Worm (Caenorhabditis elegans) whole organism, L1 larva: Measurements from ENCODE around the gene Y37E11AR.7.

ENCODE experiments used
- C04F5.9 ChIP-seq: sonication (generic microtip); optimal IDR thresholded peaks from 2 replicates; lab custom pipeline; 2016; ENCODE audit warnings: missing genetic modification characterization, missing compliant biosample characterization
- C16A3.4 ChIP-seq: fragments of 150-350 bp; optimal IDR thresholded peaks from 2 replicates; lab custom pipeline; 2014; ENCODE audit warnings: missing biosample characterization, missing genetic modification characterization
- F16B12.6 ChIP-seq: fragments of 150-350 bp; optimal IDR thresholded peaks from 2 replicates; lab custom pipeline; 2014; ENCODE audit warnings: missing biosample characterization, missing genetic modification characterization
- aha-1 ChIP-seq: fragments of 150-350 bp; optimal IDR thresholded peaks from 2 replicates; lab custom pipeline; 2014; ENCODE audit warnings: missing biosample characterization, missing genetic modification characterization
- alr-1 ChIP-seq: fragments of 200-800 bp; sonication (Bioruptor generic); optimal IDR thresholded peaks from 2 replicates; lab custom pipeline; 2018; ENCODE audit warnings: borderline replicate concordance, mild to moderate bottlenecking, missing genetic modification characterization, missing compliant biosample characterization
- ama-1 ChIP-seq: fragments of 150-350 bp; optimal IDR thresholded peaks from 2 replicates; lab custom pipeline; 2014
- blmp-1 ChIP-seq: fragments of 150-350 bp; optimal IDR thresholded peaks from 2 replicates; lab custom pipeline; 2014; ENCODE audit warnings: missing biosample characterization, missing genetic modification characterization
- ces-1 ChIP-seq: fragments of 150-350 bp; optimal IDR thresholded peaks from 2 replicates; lab custom pipeline; 2014; ENCODE audit warnings: missing biosample characterization, missing genetic modification reagents, missing genetic modification characterization
- dpl-1 ChIP-seq, 3 experiments: fragments of 150-350 bp in 2 of 3; sonication (generic microtip) in 1 of 3; optimal IDR thresholded peaks; 2 replicates each; lab custom pipeline; 2014 to 2017; ENCODE audit warnings: missing biosample characterization in 3 of 3, missing genetic modification characterization in 3 of 3, missing genetic modification reagents in 3 of 3
- efl-1 ChIP-seq, 4 experiments: fragments of 150-350 bp; optimal IDR thresholded peaks in 3 of 4; peaks in 1 of 4; 1 replicate in 1 of 4; 2 replicates in 3 of 4; lab custom pipeline; 2014; ENCODE audit warnings: missing biosample characterization in 2 of 4, missing genetic modification characterization in 2 of 4, missing genetic modification reagents in 2 of 4
- egl-13 ChIP-seq: sonication (generic microtip); optimal IDR thresholded peaks from 2 replicates; lab custom pipeline; 2016; ENCODE audit warnings: missing genotype, missing genetic modification reagents, missing genetic modification characterization, missing compliant biosample characterization
- egl-27 ChIP-seq, 2 experiments: fragments of 150-350 bp in 1 of 2; sonication (generic microtip); optimal IDR thresholded peaks; 3 replicates each; lab custom pipeline; 2017 to 2018; ENCODE audit warnings: missing biosample characterization in 2 of 2, missing genetic modification characterization in 2 of 2, missing genetic modification reagents in 2 of 2
- ets-5 ChIP-seq: fragments of 200-800 bp; sonication (Bioruptor generic); IDR thresholded peaks from 2 replicates; pipeline ENCODE4 v1.3.6; 2022; ENCODE audit warnings: missing genetic modification characterization, missing compliant biosample characterization
- fkh-4 ChIP-seq: sonication (generic microtip); optimal IDR thresholded peaks from 2 replicates; lab custom pipeline; 2016; ENCODE audit warnings: missing compliant biosample characterization, missing genetic modification characterization, borderline replicate concordance
- fkh-8 ChIP-seq: sonication (generic microtip); optimal IDR thresholded peaks from 2 replicates; lab custom pipeline; 2016; ENCODE audit warnings: mild to moderate bottlenecking, missing genetic modification characterization, missing compliant biosample characterization
- fos-1 ChIP-seq: fragments of 150-350 bp; optimal IDR thresholded peaks from 2 replicates; lab custom pipeline; 2014; ENCODE audit warnings: missing biosample characterization, missing genetic modification characterization
- hlh-4 ChIP-seq: sonication (generic microtip); optimal IDR thresholded peaks from 2 replicates; lab custom pipeline; 2016; ENCODE audit warnings: mild to moderate bottlenecking, missing genetic modification characterization, missing compliant biosample characterization
- isw-1 ChIP-seq: fragments of 200-800 bp; sonication (Bioruptor generic); IDR thresholded peaks from 2 replicates; pipeline ENCODE4 v1.3.6; 2022; ENCODE audit warnings: missing genetic modification characterization, missing compliant biosample characterization
- jun-1 ChIP-seq: fragments of 150-350 bp; optimal IDR thresholded peaks from 2 replicates; lab custom pipeline; 2014; ENCODE audit warnings: missing biosample characterization, missing genetic modification reagents, missing genetic modification characterization
- lin-35 ChIP-seq, 2 experiments: fragments of 150-350 bp; optimal IDR thresholded peaks; 2 replicates each; lab custom pipeline; 2014; ENCODE audit warnings: missing biosample characterization in 2 of 2, missing genetic modification characterization in 2 of 2, missing genetic modification reagents in 2 of 2
- lin-39 ChIP-seq: fragments of 150-350 bp; optimal IDR thresholded peaks from 2 replicates; lab custom pipeline; 2014; ENCODE audit warnings: missing biosample characterization, missing genetic modification reagents, missing genetic modification characterization
- lir-3 ChIP-seq: sonication (generic microtip); optimal IDR thresholded peaks from 2 replicates; lab custom pipeline; 2016; ENCODE audit warnings: mild to moderate bottlenecking, missing genetic modification characterization, moderate library complexity, missing compliant biosample characterization; ENCODE audit not compliant: poor library complexity
- mdl-1 ChIP-seq, 2 experiments: fragments of 150-350 bp; optimal IDR thresholded peaks; 2 replicates each; lab custom pipeline; 2014 to 2017; ENCODE audit warnings: missing biosample characterization in 2 of 2, missing genetic modification characterization in 2 of 2, inconsistent platforms in 1 of 2
- nhr-11 ChIP-seq: fragments of 150-350 bp; optimal IDR thresholded peaks from 2 replicates; lab custom pipeline; 2014; ENCODE audit warnings: missing biosample characterization, missing genetic modification characterization
- nhr-12 ChIP-seq: sonication (generic microtip); optimal IDR thresholded peaks from 2 replicates; lab custom pipeline; 2017; ENCODE audit warnings: missing biosample characterization, missing genetic modification characterization
- nhr-237 ChIP-seq: fragments of 150-350 bp; optimal IDR thresholded peaks from 2 replicates; lab custom pipeline; 2014; ENCODE audit warnings: missing biosample characterization, missing genetic modification characterization
- nhr-28 ChIP-seq: fragments of 150-350 bp; optimal IDR thresholded peaks from 2 replicates; lab custom pipeline; 2014; ENCODE audit warnings: missing biosample characterization, missing genetic modification characterization
- nhr-47 ChIP-seq: sonication (generic microtip); optimal IDR thresholded peaks from 2 replicates; lab custom pipeline; 2016; ENCODE audit warnings: mild to moderate bottlenecking, missing genetic modification characterization, moderate library complexity, missing compliant biosample characterization
- nhr-71 ChIP-seq: sonication (generic microtip); optimal IDR thresholded peaks from 2 replicates; lab custom pipeline; 2016; ENCODE audit warnings: mild to moderate bottlenecking, missing genetic modification characterization, moderate library complexity, missing compliant biosample characterization
- nhr-77 ChIP-seq: fragments of 150-350 bp; optimal IDR thresholded peaks from 2 replicates; lab custom pipeline; 2014; ENCODE audit warnings: missing biosample characterization, missing genetic modification characterization
- nhr-85 ChIP-seq: sonication (generic microtip); peaks from one replicate; lab custom pipeline; 2016; ENCODE audit warnings: missing genetic modification characterization, inconsistent platforms, missing compliant biosample characterization
- nhr-90 ChIP-seq: sonication (generic microtip); optimal IDR thresholded peaks from 2 replicates; lab custom pipeline; 2016; ENCODE audit warnings: mild to moderate bottlenecking, missing genetic modification characterization, missing compliant biosample characterization; ENCODE audit not compliant: poor library complexity
- pag-3 ChIP-seq: sonication (generic microtip); optimal IDR thresholded peaks from 2 replicates; lab custom pipeline; 2017; ENCODE audit warnings: missing genetic modification characterization, mild to moderate bottlenecking, missing compliant biosample characterization, antibody characterized with exemption, borderline replicate concordance; ENCODE audit not compliant: insufficient read depth
- pax-3 ChIP-seq: fragments of 200-800 bp; sonication (Bioruptor generic); optimal IDR thresholded peaks from 2 replicates; lab custom pipeline; 2018; ENCODE audit warnings: mild to moderate bottlenecking, missing genetic modification characterization, moderate library complexity, missing compliant biosample characterization
- snu-23 ChIP-seq: sonication (generic microtip); optimal IDR thresholded peaks from 2 replicates; lab custom pipeline; 2016; ENCODE audit warnings: missing genetic modification characterization, missing compliant biosample characterization
- sup-37 ChIP-seq: fragments of 200-800 bp; sonication (Bioruptor generic); optimal IDR thresholded peaks from 2 replicates; lab custom pipeline; 2018; ENCODE audit warnings: mild to moderate bottlenecking, missing genetic modification characterization, missing compliant biosample characterization
- tlp-1 ChIP-seq: fragments of 150-350 bp; optimal IDR thresholded peaks from 2 replicates; lab custom pipeline; 2014; ENCODE audit warnings: missing biosample characterization, missing genetic modification characterization
- vab-15 ChIP-seq: sonication (generic microtip); optimal IDR thresholded peaks from 2 replicates; lab custom pipeline; 2017; ENCODE audit warnings: missing genotype, mild to moderate bottlenecking, missing genetic modification characterization, missing compliant biosample characterization
- xbp-1 ChIP-seq: sonication (generic microtip); optimal IDR thresholded peaks from 2 replicates; lab custom pipeline; 2016; ENCODE audit warnings: missing genetic modification characterization, missing compliant biosample characterization

Y37E11AR.7 gene

ce11 chrIV:3755921-3756320, 666 bp upstream of the Y37E11AR.7 start, which contains the start of gene best-20:
best-20 (plus strand) TSS chrIV:3756221.
- no peak for TF ChIP-seq ama-1

ce11 chrIV:3752276-3752675, 3.0 kb downstream of the Y37E11AR.7 start:
- TF ChIP-seq efl-1 (optimal IDR thresholded peaks at IDR 0.05; lab: Kevin White, UChicago), result no peak
- peak in 1 of 2 experiments; percentile 66 for TF ChIP-seq efl-1 (GFP tag; optimal IDR thresholded peaks at IDR 0.05 in 1 of 2; lab: Kevin White, UChicago)
- peak in 1 of 2 experiments; percentile 8 for TF ChIP-seq lin-35 (GFP tag; optimal IDR thresholded peaks at IDR 0.05; lab: Kevin White, UChicago)
- TF ChIP-seq nhr-85, result peak; percentile 39
- TF ChIP-seq C04F5.9, result no peak
- TF ChIP-seq snu-23 (GFP tag; lab: Kevin White, UChicago), result peak; percentile 21
- no peak for TF ChIP-seq fos-1 (tag; lab: Kevin White, UChicago)
- no peak for TF ChIP-seq C16A3.4 (tag; lab: Kevin White, UChicago)
- TF ChIP-seq xbp-1 (tag; lab: Kevin White, UChicago), result no peak
- no peak for TF ChIP-seq nhr-12 (tag; lab: Kevin White, UChicago)
- peak in 1 of 3 experiments; percentile 13 for TF ChIP-seq dpl-1 (GFP tag; optimal IDR thresholded peaks at IDR 0.05; lab: Kevin White, UChicago)
- no peak for TF ChIP-seq pax-3
- TF ChIP-seq, all 84 proteins: peak for 5

- TF ChIP-seq pag-3 (no peak), isw-1 (no peak)
These were observed 4.3 kb downstream of the Y37E11AR.7 start, which contains the start of gene ugt-45 for ce11 chrIV:3751001-3751400. ugt-45 (minus strand) TSS chrIV:3751101.

- no peak for TF ChIP-seq nhr-71
- no peak for TF ChIP-seq efl-1 (optimal IDR thresholded peaks at IDR 0.05; lab: Kevin White, UChicago)
- TF ChIP-seq efl-1 (GFP tag; optimal IDR thresholded peaks at IDR 0.05 in 1 of 2; lab: Kevin White, UChicago), result peak in 1 of 2 experiments; percentile 72
- peak; percentile 86; the same call in 1 of the 2 replicates for TF ChIP-seq ets-5 (GFP tag; lab: Robert Waterston, UW)
- no peak for TF ChIP-seq pax-3
These were observed 9.4 kb downstream of the Y37E11AR.7 start for ce11 chrIV:3745806-3746205.

ce11 chrIV:3743748-3744147, 11.5 kb downstream of the Y37E11AR.7 start, which contains the start of gene siah-1:
siah-1 (plus strand) TSS chrIV:3744048.
- no peak for TF ChIP-seq efl-1 (optimal IDR thresholded peaks at IDR 0.05; lab: Kevin White, UChicago)
- TF ChIP-seq efl-1 (GFP tag; optimal IDR thresholded peaks at IDR 0.05 in 1 of 2; lab: Kevin White, UChicago), result no peak
- TF ChIP-seq mdl-1 (tag; optimal IDR thresholded peaks at IDR 0.05; lab: Kevin White, UChicago), result no peak
- peak in 1 of 2 experiments; percentile 42 for TF ChIP-seq lin-35 (GFP tag; optimal IDR thresholded peaks at IDR 0.05; lab: Kevin White, UChicago)
- TF ChIP-seq, all 84 proteins: peak for 1

- TF ChIP-seq lin-35 (GFP tag; optimal IDR thresholded peaks at IDR 0.05; lab: Kevin White, UChicago) (peak; percentile 75 to 81), fkh-4 (no peak), F16B12.6 (tag; lab: Kevin White, UChicago) (peak; percentile 46), jun-1 (tag; lab: Kevin White, UChicago) (peak; percentile 83), nhr-77 (tag; lab: Kevin White, UChicago) (peak; percentile 80), lir-3 (tag; lab: Kevin White, UChicago) (peak; percentile 57), aha-1 (peak; percentile 39), fkh-8 (tag; lab: Kevin White, UChicago) (peak; percentile 79), egl-27 (tag; optimal IDR thresholded peaks at IDR 0.05; lab: Kevin White, UChicago) (peak in 1 of 2 experiments; percentile 70), nhr-11 (tag; lab: Kevin White, UChicago) (peak; percentile 72), ces-1 (GFP tag; lab: Kevin White, UChicago) (no peak), isw-1 (peak; percentile 71), blmp-1 (peak; percentile 88), hlh-4 (no peak), ama-1 (peak; percentile 19), alr-1 (tag; lab: Kevin White, UChicago) (no peak), sup-37 (no peak), nhr-85 (peak; percentile 97), nhr-12 (tag; lab: Kevin White, UChicago) (no peak), nhr-47 (peak; percentile 86), vab-15 (tag; lab: Kevin White, UChicago) (no peak), tlp-1 (no peak), nhr-90 (tag; lab: Kevin White, UChicago) (peak; percentile 75), xbp-1 (tag; lab: Kevin White, UChicago) (peak; percentile 76), nhr-28 (tag; lab: Kevin White, UChicago) (no peak), nhr-237 (tag; lab: Kevin White, UChicago) (peak; percentile 80), pax-3 (peak; percentile 24), egl-13 (peak; percentile 52), mdl-1 (tag; optimal IDR thresholded peaks at IDR 0.05; lab: Kevin White, UChicago) (peak in 1 of 2 experiments; percentile 81), lin-39 (tag; lab: Kevin White, UChicago) (peak; percentile 58)
These were observed 12.8 kb downstream of the Y37E11AR.7 start for ce11 chrIV:3742426-3742839.
